Worm (Caenorhabditis elegans) whole organism, L2 larva: ENCODE data around the gene R08E5.4.
A peak's percentile ranks its signal among the peaks of the same experiment; 100 is the strongest.

Experiments
- C34F6.9 ChIP-seq: fragments of 150-350 bp; optimal IDR thresholded peaks from 2 replicates; lab custom pipeline; 2014; ENCODE audit warnings: missing biosample characterization, missing genetic modification characterization
- F13H6.1 ChIP-seq: sonication (generic microtip); optimal IDR thresholded peaks from 2 replicates; lab custom pipeline; 2016; ENCODE audit warnings: missing genetic modification characterization, missing compliant biosample characterization
- R02D3.7 ChIP-seq: fragments of 150-350 bp; optimal IDR thresholded peaks from 2 replicates; lab custom pipeline; 2014; ENCODE audit warnings: missing biosample characterization, missing genetic modification characterization
- ZK546.5 ChIP-seq: sonication (generic microtip); optimal IDR thresholded peaks from 2 replicates; lab custom pipeline; 2017; ENCODE audit warnings: missing biosample characterization, missing genetic modification characterization
- ama-1 ChIP-seq: fragments of 150-350 bp; optimal IDR thresholded peaks from 2 replicates; lab custom pipeline; 2018; ENCODE audit warnings: inconsistent platforms
- blmp-1 ChIP-seq: sonication (generic microtip); optimal IDR thresholded peaks from 2 replicates; lab custom pipeline; 2017; ENCODE audit warnings: missing genetic modification characterization, mild to moderate bottlenecking, missing compliant biosample characterization, antibody characterized with exemption, moderate library complexity; ENCODE audit not compliant: insufficient read depth
- ceh-16 ChIP-seq: fragments of 150-350 bp; optimal IDR thresholded peaks from 2 replicates; lab custom pipeline; 2014; ENCODE audit warnings: missing biosample characterization, missing genetic modification characterization
- ceh-82 ChIP-seq: fragments of 150-350 bp; optimal IDR thresholded peaks from 2 replicates; lab custom pipeline; 2014; ENCODE audit warnings: missing biosample characterization, missing genetic modification characterization
- crh-2 ChIP-seq: sonication (generic microtip); optimal IDR thresholded peaks from 2 replicates; lab custom pipeline; 2017; ENCODE audit warnings: missing biosample characterization, missing genetic modification characterization
- elt-1 ChIP-seq: fragments of 150-350 bp; optimal IDR thresholded peaks from 2 replicates; lab custom pipeline; 2014; ENCODE audit warnings: missing biosample characterization, missing genetic modification characterization
- elt-3 ChIP-seq: sonication (generic microtip); optimal IDR thresholded peaks from 2 replicates; lab custom pipeline; 2017; ENCODE audit warnings: missing biosample characterization, missing genetic modification characterization
- fos-1 ChIP-seq: fragments of 150-350 bp; optimal IDR thresholded peaks from 2 replicates; lab custom pipeline; 2014; ENCODE audit warnings: missing biosample characterization, missing genetic modification characterization
- gmeb-1 ChIP-seq: fragments of 150-350 bp; optimal IDR thresholded peaks from 2 replicates; lab custom pipeline; 2014; ENCODE audit warnings: missing biosample characterization, missing genetic modification characterization
- lin-11 ChIP-seq: fragments of 150-350 bp; sonication (generic microtip); optimal IDR thresholded peaks from 2 replicates; lab custom pipeline; 2014; ENCODE audit warnings: missing biosample characterization, missing genetic modification characterization, inconsistent platforms, mixed read lengths
- lin-13 ChIP-seq: fragments of 150-350 bp; optimal IDR thresholded peaks from 2 replicates; lab custom pipeline; 2014; ENCODE audit warnings: missing biosample characterization, missing genetic modification reagents, missing genetic modification characterization
- lin-39 ChIP-seq: fragments of 150-350 bp; optimal IDR thresholded peaks from 2 replicates; lab custom pipeline; 2014; ENCODE audit warnings: missing biosample characterization, missing genetic modification reagents, missing genetic modification characterization
- lsy-2 ChIP-seq, 2 experiments: fragments of 150-350 bp in 1 of 2; sonication (generic microtip) in 1 of 2; optimal IDR thresholded peaks; 2 replicates each; lab custom pipeline; 2014 to 2017; ENCODE audit warnings: missing biosample characterization in 2 of 2, missing genetic modification characterization in 2 of 2
- mdl-1 ChIP-seq, 2 experiments: fragments of 150-350 bp in 1 of 2; sonication (generic microtip) in 1 of 2; optimal IDR thresholded peaks; 2 replicates each; lab custom pipeline; 2017; ENCODE audit warnings: missing biosample characterization in 2 of 2, missing genetic modification characterization in 2 of 2
- nhr-10 ChIP-seq: sonication (generic microtip); optimal IDR thresholded peaks from 2 replicates; lab custom pipeline; 2017; ENCODE audit warnings: missing biosample characterization, missing genetic modification characterization
- nhr-12 ChIP-seq: fragments of 150-350 bp; optimal IDR thresholded peaks from 2 replicates; lab custom pipeline; 2014; ENCODE audit warnings: missing biosample characterization, missing genetic modification characterization
- nhr-237 ChIP-seq: fragments of 150-350 bp; optimal IDR thresholded peaks from 2 replicates; lab custom pipeline; 2014; ENCODE audit warnings: missing biosample characterization, missing genetic modification characterization
- nhr-25 ChIP-seq: fragments of 150-350 bp; sonication (generic microtip); optimal IDR thresholded peaks from 3 replicates; lab custom pipeline; 2014; ENCODE audit warnings: missing biosample characterization, missing genetic modification characterization
- nhr-6 ChIP-seq: fragments of 150-350 bp; optimal IDR thresholded peaks from 2 replicates; lab custom pipeline; 2014; ENCODE audit warnings: missing biosample characterization, missing genetic modification characterization
- nhr-77 ChIP-seq: fragments of 150-350 bp; optimal IDR thresholded peaks from 2 replicates; lab custom pipeline; 2014; ENCODE audit warnings: missing biosample characterization, missing genetic modification characterization
- sem-4 ChIP-seq: fragments of 150-350 bp; optimal IDR thresholded peaks from 2 replicates; lab custom pipeline; 2014; ENCODE audit warnings: missing biosample characterization, missing genetic modification reagents, missing genetic modification characterization
- skn-1 ChIP-seq: sonication (generic microtip); optimal IDR thresholded peaks from 2 replicates; lab custom pipeline; 2017; ENCODE audit warnings: missing biosample characterization, missing genetic modification characterization
- sma-9 ChIP-seq, 2 experiments: fragments of 150-350 bp in 1 of 2; sonication (generic microtip) in 1 of 2; optimal IDR thresholded peaks; 2 replicates each; lab custom pipeline; 2014 to 2016; ENCODE audit warnings: missing genetic modification characterization in 2 of 2, mild to moderate bottlenecking in 1 of 2, missing biosample characterization in 1 of 2, missing compliant biosample characterization in 1 of 2, missing genetic modification reagents in 1 of 2, moderate library complexity in 1 of 2
- snpc-4 ChIP-seq: fragments of 150-350 bp; optimal IDR thresholded peaks from 2 replicates; lab custom pipeline; 2014; ENCODE audit warnings: missing biosample characterization, missing genetic modification characterization
- unc-39 ChIP-seq: fragments of 150-350 bp; optimal IDR thresholded peaks from 2 replicates; lab custom pipeline; 2014; ENCODE audit warnings: missing biosample characterization, missing genetic modification characterization
- unc-55 ChIP-seq: fragments of 150-350 bp; sonication (generic microtip); optimal IDR thresholded peaks from 3 replicates; lab custom pipeline; 2014; ENCODE audit warnings: missing biosample characterization, missing genetic modification reagents, missing genetic modification characterization
- unc-62 ChIP-seq: fragments of 150-350 bp; optimal IDR thresholded peaks from 2 replicates; lab custom pipeline; 2014; ENCODE audit warnings: missing biosample characterization, missing genetic modification reagents, missing genetic modification characterization
- zag-1 ChIP-seq: fragments of 150-350 bp; optimal IDR thresholded peaks from 2 replicates; lab custom pipeline; 2014; ENCODE audit warnings: missing biosample characterization, missing genetic modification characterization
- ztf-1 ChIP-seq: fragments of 200-800 bp; sonication (Bioruptor generic); conservative IDR thresholded peaks from 2 replicates; pipeline ENCODE4 v1.3.6; 2022; ENCODE audit warnings: missing genetic modification characterization, missing compliant biosample characterization
- ztf-11 ChIP-seq: sonication (generic microtip); optimal IDR thresholded peaks from 2 replicates; lab custom pipeline; 2017; ENCODE audit warnings: missing biosample characterization, missing genetic modification characterization
- ztf-4 ChIP-seq: fragments of 150-350 bp; optimal IDR thresholded peaks from 2 replicates; lab custom pipeline; 2014; ENCODE audit warnings: missing biosample characterization, missing genetic modification characterization

R08E5.4 gene

ce11 chrV:3784167-3784734 is 15.9 kb downstream of the R08E5.4 start, which contains the start of gene R08F11.1:
Gene R08F11.1 (minus strand): TSS chrV:3784217.
- TF ChIP-seq crh-2 (tag; lab: Kevin White, UChicago) (no peak), ceh-82 (tag; lab: Kevin White, UChicago) (no peak), unc-39 (tag; lab: Kevin White, UChicago) (no peak), gmeb-1 (tag; lab: Kevin White, UChicago) (peak; percentile 15), nhr-77 (no peak), zag-1 (tag; lab: Kevin White, UChicago) (no peak), sma-9 (GFP tag; optimal IDR thresholded peaks at IDR 0.05; lab: Kevin White, UChicago) (no peak), sma-9 (tag; optimal IDR thresholded peaks at IDR 0.05; lab: Kevin White, UChicago) (no peak), skn-1 (tag; lab: Kevin White, UChicago) (no peak), mdl-1 (tag; optimal IDR thresholded peaks at IDR 0.05; lab: Kevin White, UChicago) (no peak), lin-13 (no peak), sem-4 (tag; lab: Kevin White, UChicago) (no peak), ceh-16 (tag; lab: Kevin White, UChicago) (no peak), fos-1 (tag; lab: Kevin White, UChicago) (peak; percentile 26)

ce11 chrV:3788538-3788937 is 20.2 kb downstream of the R08E5.4 start:
- TF ChIP-seq C34F6.9 (peak; percentile 21), zag-1 (tag; lab: Kevin White, UChicago) (no peak)

- TF ChIP-seq R02D3.7 (tag; lab: Kevin White, UChicago) (no peak), ZK546.5 (tag; lab: Kevin White, UChicago) (no peak), lin-11 (tag; lab: Kevin White, UChicago) (no peak), blmp-1 (tag; lab: Kevin White, UChicago) (no peak), zag-1 (tag; lab: Kevin White, UChicago) (no peak), unc-39 (tag; lab: Kevin White, UChicago) (no peak), ceh-16 (tag; lab: Kevin White, UChicago) (no peak)
These were observed 21.4 kb downstream of the R08E5.4 start, which contains the start of gene R08F11.7 for ce11 chrV:3789770-3790169. Gene R08F11.7 (plus strand): TSS chrV:3790070.

- TF ChIP-seq blmp-1 (tag; lab: Kevin White, UChicago) (no peak), nhr-237 (tag; lab: Kevin White, UChicago) (no peak), nhr-6 (no peak), crh-2 (tag; lab: Kevin White, UChicago) (no peak), sma-9 (GFP tag; optimal IDR thresholded peaks at IDR 0.05; lab: Kevin White, UChicago) (no peak), sma-9 (tag; optimal IDR thresholded peaks at IDR 0.05; lab: Kevin White, UChicago) (no peak), nhr-10 (tag; lab: Kevin White, UChicago) (no peak), ztf-4 (no peak), snpc-4 (tag; lab: Kevin White, UChicago) (no peak), nhr-12 (tag; lab: Kevin White, UChicago) (no peak)
These were observed 22.1 kb downstream of the R08E5.4 start for ce11 chrV:3790424-3790823.

- no peak for TF ChIP-seq nhr-25 (tag; lab: Kevin White, UChicago)
- no peak for TF ChIP-seq lin-13
- TF ChIP-seq lsy-2 (tag; optimal IDR thresholded peaks at IDR 0.05; lab: Kevin White, UChicago): no peak
- TF ChIP-seq nhr-10 (tag; lab: Kevin White, UChicago): no peak
- no peak for TF ChIP-seq elt-1 (tag; lab: Kevin White, UChicago)
- no peak for TF ChIP-seq ztf-1
- no peak for TF ChIP-seq unc-55
- TF ChIP-seq snpc-4 (tag; lab: Kevin White, UChicago): no peak
- no peak for TF ChIP-seq nhr-12 (tag; lab: Kevin White, UChicago)
- no peak for TF ChIP-seq nhr-77
- TF ChIP-seq unc-62 (GFP tag; lab: Kevin White, UChicago): no peak
- TF ChIP-seq F13H6.1: no peak
These were observed 31.4 kb downstream of the R08E5.4 start for ce11 chrV:3799737-3800136.

- no peak for TF ChIP-seq ztf-1
- no peak for TF ChIP-seq lin-13
- TF ChIP-seq lin-39 (tag; lab: Kevin White, UChicago): no peak
- TF ChIP-seq elt-3: no peak
- TF ChIP-seq sma-9 (GFP tag; optimal IDR thresholded peaks at IDR 0.05; lab: Kevin White, UChicago): no peak
- TF ChIP-seq sma-9 (tag; optimal IDR thresholded peaks at IDR 0.05; lab: Kevin White, UChicago): no peak
- no peak for TF ChIP-seq ztf-11 (tag; lab: Kevin White, UChicago)
- TF ChIP-seq nhr-10 (tag; lab: Kevin White, UChicago): no peak
- no peak for TF ChIP-seq nhr-25 (tag; lab: Kevin White, UChicago)
- TF ChIP-seq crh-2 (tag; lab: Kevin White, UChicago): no peak
- TF ChIP-seq nhr-77: no peak
- no peak for TF ChIP-seq ama-1
- TF ChIP-seq ZK546.5 (tag; lab: Kevin White, UChicago): no peak
These were observed 32.0 kb downstream of the R08E5.4 start, which contains the start of gene srt-30 for ce11 chrV:3800378-3800777. Gene srt-30 (minus strand): TSS chrV:3800478.
